Worm (Caenorhabditis elegans) whole organism, L4 larva: Measurements from ENCODE around the gene srg-62.
A peak's percentile ranks its signal among the peaks of the same experiment; 100 is the strongest.

Experiments
- F37D6.2 ChIP-seq: sonication (generic microtip); optimal IDR thresholded peaks from 2 replicates; lab custom pipeline; 2016; ENCODE audit warnings: mild to moderate bottlenecking, missing genetic modification characterization, missing compliant biosample characterization
- Y105C5A.15 ChIP-seq: fragments of 200-800 bp; sonication (Bioruptor generic); IDR thresholded peaks from 2 replicates; pipeline ENCODE4 v1.3.6; 2022; ENCODE audit warnings: missing genetic modification characterization, missing compliant biosample characterization
- Y5F2A.4 ChIP-seq: fragments of 200-800 bp; sonication (Bioruptor generic); optimal IDR thresholded peaks from 2 replicates; lab custom pipeline; 2018; ENCODE audit warnings: mild to moderate bottlenecking, missing genetic modification characterization, missing compliant biosample characterization
- ZK337.2 ChIP-seq: fragments of 200-800 bp; sonication (Bioruptor generic); IDR thresholded peaks from 2 replicates; pipeline ENCODE4 v1.3.6; 2022; ENCODE audit warnings: missing genetic modification reagents, missing genetic modification characterization, missing compliant biosample characterization
- ZK546.5 ChIP-seq, 2 experiments: sonication (generic microtip); optimal IDR thresholded peaks; 2 replicates each; lab custom pipeline; 2017; ENCODE audit warnings: missing biosample characterization in 2 of 2, missing genetic modification characterization in 2 of 2
- ama-1 ChIP-seq: fragments of 150-350 bp; optimal IDR thresholded peaks from 2 replicates; lab custom pipeline; 2014; ENCODE audit warnings: inconsistent platforms, mixed read lengths
- arid-1 ChIP-seq: fragments of 200-800 bp; sonication (Bioruptor generic); conservative IDR thresholded peaks from 2 replicates; pipeline ENCODE4 v1.3.6; 2022; ENCODE audit warnings: missing genetic modification reagents, missing genetic modification characterization, missing compliant biosample characterization
- attf-4 ChIP-seq: sonication (generic microtip); optimal IDR thresholded peaks from 3 replicates; lab custom pipeline; 2017; ENCODE audit warnings: missing biosample characterization, missing genetic modification characterization
- ceh-28 ChIP-seq: fragments of 150-350 bp; optimal IDR thresholded peaks from 2 replicates; lab custom pipeline; 2014; ENCODE audit warnings: missing biosample characterization, missing genetic modification reagents, missing genetic modification characterization
- ceh-44 ChIP-seq: fragments of 200-800 bp; sonication (Bioruptor generic); IDR thresholded peaks from 2 replicates; pipeline ENCODE4 v1.3.6; 2022; ENCODE audit warnings: missing genetic modification reagents, missing genetic modification characterization, missing compliant biosample characterization
- ces-1 ChIP-seq: fragments of 150-350 bp; sonication (generic microtip); optimal IDR thresholded peaks from 4 replicates; lab custom pipeline; 2014; ENCODE audit warnings: missing biosample characterization, missing genetic modification reagents, missing genetic modification characterization
- ctbp-1 ChIP-seq: fragments of 200-800 bp; sonication (Bioruptor generic); IDR thresholded peaks from 2 replicates; pipeline ENCODE4 v1.3.6; 2022; ENCODE audit warnings: missing genetic modification reagents, missing genetic modification characterization, missing compliant biosample characterization
- daf-12 ChIP-seq: fragments of 150-350 bp; optimal IDR thresholded peaks from 2 replicates; lab custom pipeline; 2014; ENCODE audit warnings: missing biosample characterization, missing genetic modification reagents, missing genetic modification characterization
- dmd-6 ChIP-seq: fragments of 200-800 bp; sonication (Bioruptor generic); IDR thresholded peaks from 2 replicates; pipeline ENCODE4 v1.3.6; 2022; ENCODE audit warnings: missing genetic modification reagents, missing genetic modification characterization, missing compliant biosample characterization
- dmd-8 ChIP-seq: fragments of 200-800 bp; sonication (Bioruptor generic); IDR thresholded peaks from 2 replicates; pipeline ENCODE4 v1.3.6; 2022; ENCODE audit warnings: missing genetic modification characterization, missing compliant biosample characterization
- dmd-9 ChIP-seq: fragments of 200-800 bp; sonication (Bioruptor generic); IDR thresholded peaks from 2 replicates; pipeline ENCODE4 v1.3.6; 2022; ENCODE audit warnings: missing genetic modification reagents, missing genetic modification characterization, missing compliant biosample characterization
- duxl-1 ChIP-seq: sonication (generic microtip); optimal IDR thresholded peaks from 2 replicates; lab custom pipeline; 2016; ENCODE audit warnings: mild to moderate bottlenecking, missing genetic modification characterization, moderate library complexity, missing compliant biosample characterization; ENCODE audit not compliant: poor library complexity
- dve-1 ChIP-seq: sonication (generic microtip); optimal IDR thresholded peaks from 2 replicates; lab custom pipeline; 2017; ENCODE audit warnings: antibody characterized with exemption, mild to moderate bottlenecking, missing genetic modification characterization, missing compliant biosample characterization; ENCODE audit not compliant: insufficient read depth
- egl-43 ChIP-seq: fragments of 200-800 bp; sonication (Bioruptor generic); IDR thresholded peaks from 2 replicates; pipeline ENCODE4 v1.3.6; 2022; ENCODE audit warnings: missing genetic modification reagents, missing genetic modification characterization, missing compliant biosample characterization
- hlh-30 ChIP-seq: sonication (generic microtip); optimal IDR thresholded peaks from 2 replicates; lab custom pipeline; 2017; ENCODE audit warnings: antibody characterized with exemption, mild to moderate bottlenecking, missing genetic modification characterization, missing compliant biosample characterization; ENCODE audit not compliant: insufficient read depth
- lim-7 ChIP-seq: fragments of 200-800 bp; sonication (Bioruptor generic); IDR thresholded peaks from 2 replicates; pipeline ENCODE4 v1.3.6; 2022; ENCODE audit warnings: missing genetic modification characterization, missing compliant biosample characterization
- lin-13 ChIP-seq: fragments of 150-350 bp; optimal IDR thresholded peaks from 2 replicates; lab custom pipeline; 2014; ENCODE audit warnings: missing biosample characterization, missing genetic modification reagents, missing genetic modification characterization
- lin-15B ChIP-seq: fragments of 150-350 bp; sonication (generic microtip); optimal IDR thresholded peaks from 3 replicates; lab custom pipeline; 2014; ENCODE audit warnings: missing biosample characterization, missing genetic modification characterization
- lin-39 ChIP-seq: fragments of 150-350 bp; optimal IDR thresholded peaks from 2 replicates; lab custom pipeline; 2014; ENCODE audit warnings: missing biosample characterization, missing genetic modification reagents, missing genetic modification characterization
- lsy-2 ChIP-seq, 2 experiments: fragments of 150-350 bp in 1 of 2; sonication (generic microtip) in 1 of 2; optimal IDR thresholded peaks; 2 replicates each; lab custom pipeline; 2014 to 2017; ENCODE audit warnings: missing biosample characterization in 2 of 2, missing genetic modification characterization in 2 of 2
- madf-5 ChIP-seq, 2 experiments: fragments of 200-800 bp; sonication (Bioruptor generic); IDR thresholded peaks; 2 replicates each; pipeline ENCODE4 v1.3.6; 2022; ENCODE audit warnings: missing compliant biosample characterization in 2 of 2, missing genetic modification characterization in 2 of 2
- mes-2 ChIP-seq: sonication (generic microtip); optimal IDR thresholded peaks from 2 replicates; lab custom pipeline; 2016; ENCODE audit warnings: missing genotype, mild to moderate bottlenecking, missing genetic modification characterization, missing compliant biosample characterization; ENCODE audit not compliant: poor library complexity, severe bottlenecking
- mxl-2 ChIP-seq: fragments of 200-800 bp; sonication (Bioruptor generic); conservative IDR thresholded peaks from 2 replicates; pipeline ENCODE4 v1.3.6; 2022; ENCODE audit warnings: missing genetic modification reagents, missing genetic modification characterization, missing compliant biosample characterization
- mxl-3 ChIP-seq: fragments of 200-800 bp; sonication (Bioruptor generic); optimal IDR thresholded peaks from 2 replicates; lab custom pipeline; 2018; ENCODE audit warnings: mild to moderate bottlenecking, missing genetic modification characterization, missing compliant biosample characterization
- nhr-102 ChIP-seq: sonication (generic microtip); optimal IDR thresholded peaks from 2 replicates; lab custom pipeline; 2016; ENCODE audit warnings: mild to moderate bottlenecking, missing genetic modification characterization, moderate library complexity, missing compliant biosample characterization
- nhr-237 ChIP-seq: sonication (generic microtip); optimal IDR thresholded peaks from 2 replicates; lab custom pipeline; 2017; ENCODE audit warnings: missing biosample characterization, missing genetic modification characterization
- nhr-76 ChIP-seq: fragments of 150-350 bp; optimal IDR thresholded peaks from 2 replicates; lab custom pipeline; 2014; ENCODE audit warnings: missing biosample characterization, missing genetic modification characterization
- set-16 ChIP-seq: fragments of 200-800 bp; sonication (Bioruptor generic); IDR thresholded peaks from 2 replicates; pipeline ENCODE4 v1.3.6; 2022; ENCODE audit warnings: missing genetic modification reagents, missing genetic modification characterization, missing compliant biosample characterization
- snpc-1.2 ChIP-seq: fragments of 200-800 bp; sonication (Bioruptor generic); IDR thresholded peaks from 2 replicates; pipeline ENCODE4 v1.3.6; 2022; ENCODE audit warnings: missing genetic modification reagents, missing genetic modification characterization, missing compliant biosample characterization
- snpc-4 ChIP-seq: fragments of 150-350 bp; optimal IDR thresholded peaks from 2 replicates; lab custom pipeline; 2014; ENCODE audit warnings: missing biosample characterization, missing genetic modification characterization
- spr-3 ChIP-seq: fragments of 200-800 bp; sonication (Bioruptor generic); optimal IDR thresholded peaks from 2 replicates; lab custom pipeline; 2018; ENCODE audit warnings: mild to moderate bottlenecking, missing genetic modification characterization, missing compliant biosample characterization
- tra-1 ChIP-seq: fragments of 200-800 bp; sonication (Bioruptor generic); IDR thresholded peaks from 2 replicates; pipeline ENCODE4 v1.3.6; 2022; ENCODE audit warnings: missing genetic modification reagents, missing genetic modification characterization, missing compliant biosample characterization
- unc-62 ChIP-seq, 3 experiments: fragments of 150-350 bp in 1 of 3; sonication (generic microtip); optimal IDR thresholded peaks in 2 of 3; peaks in 1 of 3; 1 replicate in 1 of 3; 2 replicates in 2 of 3; lab custom pipeline; 2014 to 2017; ENCODE audit warnings: missing biosample characterization in 3 of 3, missing genetic modification characterization in 3 of 3, missing genetic modification reagents in 3 of 3, missing genotype in 1 of 3
- zfp-3 ChIP-seq: fragments of 200-800 bp; sonication (Bioruptor generic); conservative IDR thresholded peaks from 2 replicates; pipeline ENCODE4 v1.3.6; 2022; ENCODE audit warnings: missing genetic modification reagents, missing genetic modification characterization, missing compliant biosample characterization
- zip-2 ChIP-seq: fragments of 150-350 bp; optimal IDR thresholded peaks from 2 replicates; lab custom pipeline; 2014; ENCODE audit warnings: missing biosample characterization, missing genetic modification characterization
- ztf-11 ChIP-seq: fragments of 150-350 bp; optimal IDR thresholded peaks from 2 replicates; lab custom pipeline; 2014; ENCODE audit warnings: missing biosample characterization, missing genetic modification characterization
- ztf-7 ChIP-seq: fragments of 150-350 bp; optimal IDR thresholded peaks from 2 replicates; lab custom pipeline; 2014; ENCODE audit warnings: missing biosample characterization, missing genetic modification characterization

Gene srg-62

DNA sequence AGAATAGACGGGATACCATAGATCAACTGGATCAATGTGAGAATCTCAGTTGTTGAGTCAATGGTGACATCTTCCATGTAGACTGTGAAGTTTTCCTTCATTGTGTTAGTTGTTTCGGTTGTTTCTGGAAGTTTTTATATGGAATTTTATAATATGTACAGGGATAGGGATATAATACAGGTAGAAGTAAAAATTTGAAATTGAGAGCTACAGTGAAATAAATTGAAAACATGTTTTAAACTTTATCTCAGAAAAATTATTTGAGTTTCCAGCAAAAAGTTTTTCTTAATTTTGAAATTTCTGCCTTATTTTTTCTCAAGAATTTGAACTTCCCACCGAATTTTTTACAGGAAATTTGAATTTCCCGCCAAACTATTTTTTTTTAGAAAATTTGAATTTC is at the start of gene srg-62:
TSS of gene srg-62 (minus strand) at position 101 of the 400 bp plus-strand sequence.
- TF ChIP-seq lsy-2 (tag; optimal IDR thresholded peaks at IDR 0.05; lab: Kevin White, UChicago), result no peak
- no peak for TF ChIP-seq Y5F2A.4 (GFP tag; lab: Kevin White, UChicago)
- no peak for TF ChIP-seq arid-1
- TF ChIP-seq lin-15B (tag; lab: Kevin White, UChicago), result no peak

DNA sequence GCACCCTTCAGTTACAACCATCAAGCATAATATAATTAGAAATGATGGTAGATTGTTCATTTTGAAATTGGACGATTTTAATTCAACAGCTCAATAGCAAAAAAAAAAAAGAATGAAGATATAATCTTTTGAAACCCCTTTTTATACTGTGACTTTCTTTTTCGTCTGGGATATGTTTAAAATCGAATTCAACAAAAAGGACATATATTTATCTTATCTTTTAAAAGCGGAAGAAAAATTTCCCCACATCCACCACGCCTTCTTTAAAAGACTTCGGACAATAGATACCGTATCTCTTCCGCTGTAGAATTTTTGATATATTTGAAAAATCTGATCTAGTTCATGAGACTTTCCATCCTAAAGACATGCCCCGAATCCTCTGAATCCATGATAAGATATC is 38.6 kb upstream of the srg-62 start, which contains the start of gene R05D8.11:
TSS of gene R05D8.11 (minus strand) at position 101 of the 400 bp plus-strand sequence.
- no peak for TF ChIP-seq nhr-76 (tag; lab: Kevin White, UChicago)
- no peak for TF ChIP-seq ceh-28
- TF ChIP-seq ceh-44, result no peak
- TF ChIP-seq ztf-7 (tag; lab: Kevin White, UChicago), result no peak
- no peak for TF ChIP-seq set-16 (GFP tag; lab: Robert Waterston, UW)
- TF ChIP-seq snpc-1.2 (GFP tag; lab: Robert Waterston, UW), result no peak
- TF ChIP-seq lin-13 (GFP tag; lab: Kevin White, UChicago), result no peak
- no peak for TF ChIP-seq ZK337.2
- TF ChIP-seq, all 104 proteins: peak for 0

DNA sequence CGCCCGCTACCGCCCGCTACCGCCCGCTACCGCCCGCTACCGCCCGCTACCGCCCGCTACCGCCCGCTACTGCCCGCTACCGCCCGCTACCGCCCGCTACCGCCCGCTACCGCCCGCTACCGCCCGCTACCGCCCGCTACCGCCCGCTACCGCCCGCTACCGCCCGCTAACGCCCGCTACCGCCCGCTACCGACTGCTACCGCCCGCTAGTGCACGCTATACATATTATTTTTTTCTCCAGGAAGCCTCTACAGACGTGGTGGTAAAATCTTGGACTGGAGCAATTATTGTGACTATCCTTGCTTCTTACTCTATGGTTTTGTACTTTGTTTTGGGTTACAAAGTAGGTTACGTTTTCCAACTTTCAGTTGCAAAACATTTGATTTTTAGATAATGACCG is 36.3 kb upstream of the srg-62 start:
- peak; percentile 80 for TF ChIP-seq set-16 (GFP tag; lab: Robert Waterston, UW)

DNA sequence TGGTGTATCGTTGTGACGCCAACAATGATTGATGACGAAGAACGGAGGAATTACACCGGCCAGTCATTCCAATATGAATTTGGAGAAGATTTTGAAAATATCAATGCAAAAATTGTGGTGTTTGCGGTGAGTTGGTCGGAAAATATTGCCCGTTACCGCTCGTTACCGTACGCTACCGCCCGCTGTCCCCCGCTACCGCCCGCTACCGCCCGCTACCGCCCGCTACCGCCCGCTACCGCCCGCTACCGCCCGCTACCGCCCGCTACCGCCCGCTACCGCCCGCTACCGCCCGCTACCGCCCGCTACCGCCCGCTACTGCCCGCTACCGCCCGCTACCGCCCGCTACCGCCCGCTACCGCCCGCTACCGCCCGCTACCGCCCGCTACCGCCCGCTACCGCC is 35.2 kb upstream of the srg-62 start:
- TF ChIP-seq egl-43 (0 out of 2 replicates have a peak, but pooled peaks have one; percentile 12), set-16 (GFP tag; lab: Robert Waterston, UW) (peak; percentile 60)

DNA sequence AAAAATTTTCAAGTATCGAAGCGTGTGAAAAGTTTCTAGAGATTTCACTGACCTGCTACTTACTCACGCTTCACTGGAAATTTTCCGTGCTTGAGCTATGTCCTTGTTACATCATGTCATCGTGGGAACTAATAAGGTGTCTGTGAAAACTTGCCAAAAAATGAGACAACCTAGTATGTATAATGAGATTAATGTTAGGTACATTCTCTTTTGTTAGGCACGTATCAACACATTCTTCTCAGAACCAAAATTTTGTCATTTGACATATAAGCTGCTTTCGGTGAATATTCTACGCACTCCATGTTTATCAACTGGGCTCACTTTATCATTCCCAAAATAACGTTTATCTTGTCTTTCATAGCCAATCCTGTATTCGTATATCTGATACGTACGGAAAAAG is 31.8 kb upstream of the srg-62 start, which contains the start of gene srj-18:
TSS of gene srj-18 (plus strand) at position 301 of the 400 bp plus-strand sequence.
- no peak for TF ChIP-seq attf-4
- TF ChIP-seq nhr-76 (tag; lab: Kevin White, UChicago), result no peak
- no peak for TF ChIP-seq mxl-2
- TF ChIP-seq duxl-1 (tag; lab: Kevin White, UChicago), result no peak
- TF ChIP-seq ceh-28, result no peak
- TF ChIP-seq ces-1 (GFP tag; lab: Kevin White, UChicago), result no peak
- no peak for TF ChIP-seq dmd-6 (GFP tag; lab: Robert Waterston, UW)
- no peak for TF ChIP-seq ama-1 (lab: Kevin White, UChicago)
- no peak for TF ChIP-seq zip-2 (tag; lab: Kevin White, UChicago)
- TF ChIP-seq ztf-11 (tag; lab: Kevin White, UChicago), result no peak
- no peak for TF ChIP-seq nhr-237 (tag; lab: Kevin White, UChicago)
- no peak for TF ChIP-seq arid-1
- TF ChIP-seq unc-62 (GFP tag; optimal IDR thresholded peaks at IDR 0.05 in 1 of 2; lab: Kevin White, UChicago), result no peak
- no peak for TF ChIP-seq unc-62 (tag; optimal IDR thresholded peaks at IDR 0.05; lab: Kevin White, UChicago)
- TF ChIP-seq dmd-9 (GFP tag; lab: Robert Waterston, UW), result no peak
- no peak for TF ChIP-seq mes-2
- TF ChIP-seq Y105C5A.15 (GFP tag; lab: Robert Waterston, UW), result no peak
- no peak for TF ChIP-seq lin-15B (tag; lab: Kevin White, UChicago)
- TF ChIP-seq lim-7 (GFP tag; lab: Robert Waterston, UW), result no peak

DNA sequence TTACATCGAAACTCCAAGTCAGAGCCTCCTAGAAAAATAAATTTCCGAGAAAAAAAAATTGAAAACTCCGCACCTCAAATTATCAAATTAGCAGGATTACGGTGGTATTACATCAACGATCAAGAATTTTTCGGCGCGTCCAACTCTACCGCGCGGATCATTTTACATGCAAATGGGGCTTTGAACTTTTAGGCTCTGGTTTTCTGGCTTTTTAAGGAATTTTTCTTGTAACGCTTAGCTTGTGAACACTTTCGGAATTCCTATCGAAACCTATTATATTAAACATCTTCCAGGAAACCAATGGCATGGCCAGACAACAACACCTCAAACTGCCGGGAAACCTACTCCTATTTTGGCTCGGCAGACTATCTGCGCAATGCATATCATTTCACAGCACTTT is 29.4 kb upstream of the srg-62 start, which contains the start of gene srh-56:
TSS of gene srh-56 (plus strand) at position 301 of the 400 bp plus-strand sequence.
- no peak for TF ChIP-seq F37D6.2 (tag; lab: Kevin White, UChicago)
- TF ChIP-seq dmd-8, result no peak
- no peak for TF ChIP-seq madf-5 (GFP tag; IDR thresholded peaks at IDR 0.05; lab: Robert Waterston, UW)
- TF ChIP-seq ces-1 (GFP tag; lab: Kevin White, UChicago), result no peak
- no peak for TF ChIP-seq nhr-102 (tag; lab: Kevin White, UChicago)
- TF ChIP-seq hlh-30, result no peak
- TF ChIP-seq dve-1 (tag; lab: Kevin White, UChicago), result no peak
- no peak for TF ChIP-seq mxl-3 (GFP tag; lab: Kevin White, UChicago)
- no peak for TF ChIP-seq daf-12 (tag; lab: Kevin White, UChicago)
- no peak for TF ChIP-seq ZK546.5 (tag; optimal IDR thresholded peaks at IDR 0.05; lab: Kevin White, UChicago)
- TF ChIP-seq spr-3 (GFP tag; lab: Kevin White, UChicago), result no peak
- no peak for TF ChIP-seq snpc-4 (tag; lab: Kevin White, UChicago)
- TF ChIP-seq ZK337.2, result no peak
- TF ChIP-seq ctbp-1, result no peak
- no peak for TF ChIP-seq lin-39 (tag; lab: Kevin White, UChicago)
- TF ChIP-seq lin-15B (tag; lab: Kevin White, UChicago), result no peak
- no peak for TF ChIP-seq tra-1 (GFP tag; lab: Robert Waterston, UW)
- TF ChIP-seq zfp-3 (GFP tag; lab: Robert Waterston, UW), result no peak
- no peak for TF ChIP-seq ama-1 (lab: Kevin White, UChicago)
